In genomic region chr3R:9331861-9332260, dm6 we compare ENCODE assay signal across 2 fruit fly cellular contexts.
TF ChIP-seq lines count a peak whose summit lies in the region.

CG16749 (minus strand) TSS chr3R:9331885.

- TF ChIP-seq CTCF in whole organism, embryonic (GFP tag; optimal IDR thresholded peaks at IDR 0.05; lab: Kevin White, UChicago): no peak

TF ChIP-seq in whole organism, adult, 20 proteins besides CTCF, POLR2A, EP300 and RAD21:
- TF ChIP-seq cic (GFP tag; optimal IDR thresholded peaks at IDR 0.05; lab: Kevin White, UChicago) (peak; percentile 58), CG33017 (tag; optimal IDR thresholded peaks at IDR 0.05; lab: Kevin White, UChicago) (no peak)

TF ChIP-seq in whole organism, embryonic, 481 proteins besides CTCF, POLR2A, EP300 and RAD21:
- TF ChIP-seq hkb (optimal IDR thresholded peaks at IDR 0.05; lab: Kevin White, UChicago) (peak; percentile 33), hkb (GFP tag; IDR thresholded peaks at IDR 0.05; lab: Robert Waterston, UW) (no peak), CG9609 (GFP tag; optimal IDR thresholded peaks at IDR 0.05; lab: Kevin White, UChicago) (no peak), exex (tag; optimal IDR thresholded peaks at IDR 0.05; lab: Kevin White, UChicago) (peak; percentile 93), emc (GFP tag; optimal IDR thresholded peaks at IDR 0.05; lab: Kevin White, UChicago) (no peak), crol (GFP tag; IDR thresholded peaks at IDR 0.05; lab: Robert Waterston, UW) (no peak), GATAe (GFP tag; conservative IDR thresholded peaks at IDR 0.05; lab: Robert Waterston, UW) (peak; percentile 26; the same call in 1 of the 2 replicates), scrt (GFP tag; optimal IDR thresholded peaks at IDR 0.05; lab: Kevin White, UChicago) (no peak), Optix (GFP tag; IDR thresholded peaks at IDR 0.05; lab: Robert Waterston, UW) (no peak), CG8089 (GFP tag; optimal IDR thresholded peaks at IDR 0.05; lab: Kevin White, UChicago) (no peak), CG12219 (GFP tag; optimal IDR thresholded peaks at IDR 0.05; lab: Kevin White, UChicago) (no peak), sug (tag; optimal IDR thresholded peaks at IDR 0.05; lab: Kevin White, UChicago) (peak; percentile 10), sim (GFP tag; IDR thresholded peaks at IDR 0.05; lab: Robert Waterston, UW) (no peak), CG15696 (tag; optimal IDR thresholded peaks at IDR 0.05; lab: Kevin White, UChicago) (no peak), CG13424 (tag; optimal IDR thresholded peaks at IDR 0.05; lab: Kevin White, UChicago) (no peak), CG4328 (GFP tag; optimal IDR thresholded peaks at IDR 0.05; lab: Kevin White, UChicago) (no peak), ewg (GFP tag; optimal IDR thresholded peaks at IDR 0.05; lab: Kevin White, UChicago) (no peak), CG4617 (GFP tag; optimal IDR thresholded peaks at IDR 0.05; lab: Kevin White, UChicago; ENCODE audit: borderline replicate concordance) (no peak), Bdp1 (GFP tag; optimal IDR thresholded peaks at IDR 0.05; lab: Kevin White, UChicago) (no peak), CG18619 (GFP tag; optimal IDR thresholded peaks at IDR 0.05; lab: Kevin White, UChicago) (no peak), sens (GFP tag; lab: Kevin White, UChicago) (no peak), Mes4 (GFP tag; optimal IDR thresholded peaks at IDR 0.05; lab: Kevin White, UChicago) (no peak), CG12942 (GFP tag; optimal IDR thresholded peaks at IDR 0.05; lab: Kevin White, UChicago) (no peak), CG2202 (tag; optimal IDR thresholded peaks at IDR 0.05; lab: Kevin White, UChicago) (no peak), grn (GFP tag; optimal IDR thresholded peaks at IDR 0.05; lab: Kevin White, UChicago) (peak; percentile 21), CG10543 (GFP tag; optimal IDR thresholded peaks at IDR 0.05; lab: Kevin White, UChicago) (no peak)
